Fruit fly (Drosophila melanogaster): ENCODE data around the gene skd.

dm6 chr3L:21024563-21024962 is 2.7 kb downstream of the skd start:
- no peak for TF ChIP-seq brk (GFP tag; optimal IDR thresholded peaks at IDR 0.05)
- no peak for TF ChIP-seq fru (GFP tag; optimal IDR thresholded peaks at IDR 0.05)
- TF ChIP-seq Mio (GFP tag; optimal IDR thresholded peaks at IDR 0.05) = no peak
- no peak for TF ChIP-seq dl (GFP tag; optimal IDR thresholded peaks at IDR 0.05; ENCODE audit: insufficient read depth in 1 of 2, partially characterized antibody in 2 of 2)
- no peak for TF ChIP-seq psq (GFP tag; optimal IDR thresholded peaks at IDR 0.05)
- TF ChIP-seq pan (optimal IDR thresholded peaks at IDR 0.05) = no peak
- TF ChIP-seq CrebA (GFP tag; optimal IDR thresholded peaks at IDR 0.05; ENCODE audit: borderline replicate concordance) = no peak
- TF ChIP-seq Hr78 (GFP tag; optimal IDR thresholded peaks at IDR 0.05) = no peak
- TF ChIP-seq Hnf4 (GFP tag; optimal IDR thresholded peaks at IDR 0.05) = no peak
